Worm (Caenorhabditis elegans): Measurements from ENCODE around the gene R07B1.7.

The R07B1.7 gene

DNA sequence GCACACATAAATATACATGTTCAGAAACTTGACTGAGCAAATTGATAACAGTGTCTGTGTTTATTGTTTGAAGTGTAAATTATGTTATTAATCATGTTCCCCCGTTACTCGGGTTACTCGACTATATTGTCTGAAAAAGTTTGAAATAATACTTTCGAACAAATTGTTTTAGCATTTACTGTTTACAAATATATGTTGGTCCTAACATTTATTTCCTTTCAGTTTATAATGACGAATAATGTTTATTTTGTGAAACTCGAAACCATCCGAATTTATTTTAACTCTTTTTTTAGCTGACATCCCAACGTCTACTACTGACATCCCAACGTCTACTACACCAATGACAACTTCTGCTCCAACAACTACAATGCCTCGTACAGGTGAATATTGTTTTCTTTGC is at the start of gene R07B1.7:
TSS of gene R07B1.7 (plus strand) at position 301 of the 400 bp plus-strand sequence.
- TF ChIP-seq B0310.2 (tag; optimal IDR thresholded peaks at IDR 0.05), result no peak
- no peak for TF ChIP-seq hmbx-1 (tag; optimal IDR thresholded peaks at IDR 0.05)
- no peak for TF ChIP-seq ets-7 (tag; optimal IDR thresholded peaks at IDR 0.05)
- no peak for TF ChIP-seq ceh-13 (GFP tag; optimal IDR thresholded peaks at IDR 0.05)
- no peak for TF ChIP-seq hmg-4 (GFP tag; optimal IDR thresholded peaks at IDR 0.05)
- no peak for TF ChIP-seq scrt-1 (GFP tag; IDR thresholded peaks at IDR 0.05)
- no peak for TF ChIP-seq aly-1 (tag; optimal IDR thresholded peaks at IDR 0.05)
- no peak for TF ChIP-seq flt-1 (GFP tag; IDR thresholded peaks at IDR 0.05)
- TF ChIP-seq hnd-1 (tag; optimal IDR thresholded peaks at IDR 0.05), result no peak

DNA sequence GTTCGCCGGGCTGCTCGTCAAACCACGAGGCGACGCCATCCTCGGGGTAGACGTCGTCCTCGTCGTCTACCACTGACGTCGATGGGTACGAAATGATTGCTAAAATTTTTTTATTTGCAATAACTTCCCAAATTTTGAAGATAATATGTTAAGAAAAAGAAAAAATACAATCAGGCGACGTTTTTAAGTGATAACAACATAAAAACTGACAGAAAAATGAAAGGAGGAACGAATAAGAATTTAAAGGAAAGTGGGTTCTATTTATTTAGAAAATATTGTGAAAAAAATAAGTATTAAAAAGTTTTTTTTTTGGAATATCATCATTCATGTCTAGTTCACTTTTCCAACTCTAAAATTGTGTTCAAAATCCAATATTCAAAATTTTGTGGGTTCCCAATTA is 46.7 kb upstream of the R07B1.7 start, which contains the start of gene dpy-22:
TSS of gene dpy-22 (minus strand) at position 101 of the 400 bp plus-strand sequence.
- TF ChIP-seq B0310.2 (tag; optimal IDR thresholded peaks at IDR 0.05) (no peak), tbx-11 (GFP tag; IDR thresholded peaks at IDR 0.05) (no peak), scrt-1 (GFP tag; IDR thresholded peaks at IDR 0.05) (no peak), ceh-13 (GFP tag; optimal IDR thresholded peaks at IDR 0.05) (no peak), flt-1 (GFP tag; IDR thresholded peaks at IDR 0.05) (no peak)

DNA sequence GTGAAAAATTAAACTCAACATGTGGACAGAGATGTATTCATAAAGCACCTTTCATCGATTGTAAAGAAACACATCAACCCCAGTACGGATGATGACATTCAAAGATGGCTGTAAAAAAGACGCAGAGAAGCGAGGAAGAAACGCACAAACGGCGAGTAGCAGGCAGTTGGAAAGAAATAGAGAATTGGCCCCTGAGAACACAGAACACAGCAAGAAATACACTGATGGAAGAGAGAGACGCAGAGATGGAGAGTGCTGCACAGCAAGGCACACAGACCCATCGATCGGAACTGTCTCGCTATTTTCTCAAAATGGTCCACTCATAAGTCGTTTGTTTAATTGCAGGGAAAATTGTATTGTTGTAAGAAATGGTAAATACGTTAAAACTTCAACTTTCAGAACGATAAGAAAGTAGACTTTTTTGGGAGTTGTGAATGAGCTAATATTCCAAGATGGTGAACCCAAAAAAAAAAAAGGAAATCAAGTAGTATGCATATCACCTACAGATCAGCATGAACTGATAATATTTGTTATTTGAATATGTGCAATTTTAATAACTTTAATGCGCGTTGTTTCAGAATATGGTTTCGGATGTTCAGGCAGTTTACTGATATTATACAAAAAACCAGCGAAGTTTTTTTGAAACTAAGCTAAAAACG is 46.2 kb upstream of the R07B1.7 start:
- no peak for TF ChIP-seq ets-7 (tag; optimal IDR thresholded peaks at IDR 0.05)
- no peak for TF ChIP-seq aly-1 (tag; optimal IDR thresholded peaks at IDR 0.05)
- no peak for TF ChIP-seq pes-1 (GFP tag; IDR thresholded peaks at IDR 0.05)
- no peak for TF ChIP-seq hmg-4 (GFP tag; optimal IDR thresholded peaks at IDR 0.05)
- TF ChIP-seq hmbx-1 (tag; optimal IDR thresholded peaks at IDR 0.05), result no peak
- no peak for TF ChIP-seq B0310.2 (tag; optimal IDR thresholded peaks at IDR 0.05)
- no peak for TF ChIP-seq tbx-37 (GFP tag; conservative IDR thresholded peaks at IDR 0.05)

DNA sequence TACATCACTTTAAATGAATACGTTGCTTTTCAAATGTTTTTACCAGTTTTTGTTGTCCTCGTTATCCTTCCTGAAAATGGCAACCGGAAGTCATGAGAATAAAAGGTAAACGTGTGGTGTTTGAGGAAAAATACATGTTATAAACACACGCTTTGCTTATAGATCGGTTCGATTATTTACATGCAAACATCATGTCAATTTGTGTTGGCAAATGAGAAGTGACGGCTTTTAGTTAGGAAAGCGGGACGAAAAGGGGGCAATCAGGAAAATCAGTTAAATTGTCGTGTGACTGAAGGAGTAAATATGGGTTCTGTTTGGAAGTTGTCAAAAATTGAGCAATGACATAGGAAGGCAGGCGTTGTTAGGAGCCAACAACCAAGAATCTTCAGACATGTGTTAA is 37.7 kb upstream of the R07B1.7 start, which contains the start of gene rrc-1:
TSS of gene rrc-1 (minus strand) at position 74 of the 400 bp plus-strand sequence.
- TF ChIP-seq flt-1 (GFP tag; IDR thresholded peaks at IDR 0.05), result no peak
- TF ChIP-seq scrt-1 (GFP tag; IDR thresholded peaks at IDR 0.05), result no peak
- TF ChIP-seq ceh-13 (GFP tag; optimal IDR thresholded peaks at IDR 0.05), result no peak
- no peak for TF ChIP-seq tbx-37 (GFP tag; conservative IDR thresholded peaks at IDR 0.05)
- TF ChIP-seq F13C5.2 (tag; optimal IDR thresholded peaks at IDR 0.05), result no peak
- TF ChIP-seq ceh-36 (tag; optimal IDR thresholded peaks at IDR 0.05), result no peak
- TF ChIP-seq tra-4 (tag; optimal IDR thresholded peaks at IDR 0.05), result no peak
- no peak for TF ChIP-seq B0310.2 (tag; optimal IDR thresholded peaks at IDR 0.05)
- no peak for TF ChIP-seq hnd-1 (tag; optimal IDR thresholded peaks at IDR 0.05)
- TF ChIP-seq hmg-4 (GFP tag; optimal IDR thresholded peaks at IDR 0.05), result no peak
- no peak for TF ChIP-seq hmbx-1 (tag; optimal IDR thresholded peaks at IDR 0.05)
- no peak for TF ChIP-seq tbx-11 (GFP tag; IDR thresholded peaks at IDR 0.05)
- no peak for TF ChIP-seq pes-1 (GFP tag; IDR thresholded peaks at IDR 0.05)
- no peak for TF ChIP-seq ama-1 (optimal IDR thresholded peaks at IDR 0.05)
- TF ChIP-seq ets-7 (tag; optimal IDR thresholded peaks at IDR 0.05), result no peak
- no peak for TF ChIP-seq sea-1 (GFP tag; conservative IDR thresholded peaks at IDR 0.05)
- TF ChIP-seq aly-1 (tag; optimal IDR thresholded peaks at IDR 0.05), result no peak

DNA sequence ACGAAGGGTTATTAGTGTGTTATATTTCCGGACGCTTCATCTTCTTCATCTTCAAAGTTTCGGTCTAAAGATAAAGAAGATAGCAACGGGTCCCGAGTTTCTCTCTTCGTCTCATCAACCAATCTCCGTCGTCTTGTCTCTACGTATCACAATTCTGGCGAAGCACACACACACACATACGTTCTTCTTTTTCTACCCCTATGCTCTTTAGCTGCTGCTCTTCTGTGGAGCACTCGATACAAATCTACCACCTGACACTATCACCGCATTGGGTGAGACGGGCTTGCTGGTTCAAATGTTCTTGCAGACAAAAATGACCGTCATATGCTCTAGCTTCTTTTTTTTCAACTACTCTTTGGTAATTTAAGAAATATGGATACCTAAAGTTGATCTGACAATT is 36.5 kb upstream of the R07B1.7 start:
- no peak for TF ChIP-seq ceh-36 (tag; optimal IDR thresholded peaks at IDR 0.05)
- TF ChIP-seq hmg-4 (GFP tag; optimal IDR thresholded peaks at IDR 0.05), result no peak
- TF ChIP-seq flt-1 (GFP tag; IDR thresholded peaks at IDR 0.05), result no peak
- TF ChIP-seq ama-1 (optimal IDR thresholded peaks at IDR 0.05), result no peak
- no peak for TF ChIP-seq tbx-11 (GFP tag; IDR thresholded peaks at IDR 0.05)
- peak; percentile 58; the same call in 1 of the 2 replicates for TF ChIP-seq scrt-1 (GFP tag; IDR thresholded peaks at IDR 0.05)

DNA sequence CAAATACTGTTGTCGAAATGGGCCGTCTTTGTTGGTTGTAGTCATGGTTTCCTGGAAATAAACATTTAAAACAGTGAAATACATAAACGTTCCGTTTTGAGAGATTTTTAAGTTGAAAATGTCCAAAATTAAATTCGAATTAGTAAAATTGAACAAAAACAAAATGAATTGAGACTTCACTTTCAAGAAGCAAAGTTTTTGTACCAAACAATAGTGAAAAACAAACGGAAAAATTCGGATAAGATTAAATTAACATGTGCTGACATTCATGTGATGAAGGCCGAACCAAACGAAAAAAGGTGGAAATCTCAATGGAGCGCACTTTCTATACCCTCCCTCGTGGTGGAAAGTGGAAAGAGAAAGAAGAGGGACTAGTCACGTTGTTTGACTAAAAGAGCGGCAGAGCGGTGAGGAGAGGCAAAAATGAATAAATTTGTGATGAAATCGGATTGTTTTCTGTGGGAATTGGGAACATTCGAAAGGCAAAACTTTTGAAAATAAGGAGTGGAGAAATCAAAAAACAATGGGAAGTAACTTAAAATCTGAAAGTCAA is 30.9 kb upstream of the R07B1.7 start, which contains the start of gene ipla-2:
TSS of gene ipla-2 (minus strand) at position 51 of the 553 bp plus-strand sequence.
- no peak for TF ChIP-seq ceh-36 (tag; optimal IDR thresholded peaks at IDR 0.05)
- peak; percentile 47 for TF ChIP-seq F13C5.2 (tag; optimal IDR thresholded peaks at IDR 0.05)

DNA sequence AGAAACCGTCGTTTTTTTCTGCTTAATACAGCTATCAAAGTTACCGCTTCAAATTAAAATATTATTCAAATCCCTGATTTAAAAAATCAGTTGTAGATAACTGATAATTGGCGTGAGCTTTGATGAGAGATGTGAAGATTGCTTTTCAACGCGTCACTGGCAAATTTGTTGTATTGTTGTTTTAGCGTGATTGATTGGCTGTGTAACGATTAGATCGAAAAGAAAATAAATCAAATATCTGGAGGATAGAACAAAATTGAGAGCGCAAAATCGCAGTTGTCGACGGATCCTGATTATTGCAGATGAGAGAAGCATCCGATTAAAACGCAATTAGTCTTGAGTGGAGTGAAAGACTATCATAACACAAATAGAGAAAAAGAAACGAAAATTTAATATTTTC is 28.1 kb upstream of the R07B1.7 start:
- TF ChIP-seq ama-1 (optimal IDR thresholded peaks at IDR 0.05), result no peak
- no peak for TF ChIP-seq tbx-11 (GFP tag; IDR thresholded peaks at IDR 0.05)
- TF ChIP-seq scrt-1 (GFP tag; IDR thresholded peaks at IDR 0.05), result no peak
- TF ChIP-seq tbx-37 (GFP tag; conservative IDR thresholded peaks at IDR 0.05), result no peak
- TF ChIP-seq ets-7 (tag; optimal IDR thresholded peaks at IDR 0.05), result no peak
- no peak for TF ChIP-seq flt-1 (GFP tag; IDR thresholded peaks at IDR 0.05)

DNA sequence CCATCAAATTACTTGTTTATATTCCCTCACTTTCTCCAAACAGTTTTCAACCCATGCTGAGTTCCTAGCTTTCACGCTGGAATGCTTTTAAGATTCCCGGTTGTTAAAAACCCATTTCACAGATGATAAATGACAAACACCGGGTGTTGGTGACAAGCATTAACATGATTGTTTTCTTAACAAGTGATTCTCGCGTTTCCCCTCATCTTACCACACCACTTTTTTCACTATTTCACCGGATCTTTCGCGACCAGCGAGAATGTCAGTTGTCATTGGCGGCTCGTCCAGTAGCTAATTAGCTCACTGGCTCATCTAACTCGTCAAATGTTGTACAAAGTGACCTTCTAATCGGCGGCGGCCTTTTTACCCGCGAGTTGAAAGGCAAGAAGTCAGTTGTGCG is 26.8 kb upstream of the R07B1.7 start:
- no peak for TF ChIP-seq aly-1 (tag; optimal IDR thresholded peaks at IDR 0.05)
- no peak for TF ChIP-seq ceh-13 (GFP tag; optimal IDR thresholded peaks at IDR 0.05)
- no peak for TF ChIP-seq tra-4 (tag; optimal IDR thresholded peaks at IDR 0.05)
- no peak for TF ChIP-seq hnd-1 (tag; optimal IDR thresholded peaks at IDR 0.05)

DNA sequence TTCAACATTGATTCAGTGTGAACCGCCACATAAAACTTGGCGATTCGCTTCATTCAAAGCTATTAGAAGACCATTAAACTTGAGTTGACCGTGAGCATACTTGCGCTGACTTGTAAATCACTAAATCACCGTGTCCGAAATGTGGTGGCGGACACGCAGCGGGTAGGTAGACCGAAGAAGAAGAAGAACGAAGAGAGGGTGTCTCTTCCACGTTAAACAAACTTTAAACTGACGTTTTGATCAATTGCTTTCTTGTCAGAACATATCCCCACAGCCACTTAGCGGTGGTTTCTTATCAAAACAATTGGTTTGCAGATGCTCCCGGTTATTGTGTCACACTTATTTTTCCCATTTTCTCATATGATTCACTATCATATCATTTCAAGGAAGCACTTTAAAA is 25.4 kb upstream of the R07B1.7 start:
- no peak for TF ChIP-seq ama-1 (optimal IDR thresholded peaks at IDR 0.05)
- no peak for TF ChIP-seq aly-1 (tag; optimal IDR thresholded peaks at IDR 0.05)
- no peak for TF ChIP-seq pes-1 (GFP tag; IDR thresholded peaks at IDR 0.05)
- no peak for TF ChIP-seq ets-7 (tag; optimal IDR thresholded peaks at IDR 0.05)
- TF ChIP-seq flt-1 (GFP tag; IDR thresholded peaks at IDR 0.05), result no peak
- TF ChIP-seq scrt-1 (GFP tag; IDR thresholded peaks at IDR 0.05), result no peak
- no peak for TF ChIP-seq ceh-13 (GFP tag; optimal IDR thresholded peaks at IDR 0.05)
- no peak for TF ChIP-seq hmbx-1 (tag; optimal IDR thresholded peaks at IDR 0.05)
- TF ChIP-seq tra-4 (tag; optimal IDR thresholded peaks at IDR 0.05), result no peak
- no peak for TF ChIP-seq ceh-36 (tag; optimal IDR thresholded peaks at IDR 0.05)
- no peak for TF ChIP-seq tbx-11 (GFP tag; IDR thresholded peaks at IDR 0.05)
- TF ChIP-seq sea-1 (GFP tag; conservative IDR thresholded peaks at IDR 0.05), result no peak
- TF ChIP-seq hnd-1 (tag; optimal IDR thresholded peaks at IDR 0.05), result no peak
